Worm (Caenorhabditis elegans): Measurements from ENCODE around the gene zchc-1A.

ce11 chrX:5213565-5213964 is 39.4 kb downstream of the zchc-1A start:
- TF ChIP-seq ref-1 (GFP tag; conservative IDR thresholded peaks at IDR 0.05), result no peak
- TF ChIP-seq tab-1 (GFP tag; IDR thresholded peaks at IDR 0.05), result no peak
- TF ChIP-seq flt-1 (GFP tag; IDR thresholded peaks at IDR 0.05), result no peak
- TF ChIP-seq klf-2 (GFP tag; conservative IDR thresholded peaks at IDR 0.05), result no peak
- TF ChIP-seq med-1 (GFP tag; optimal IDR thresholded peaks at IDR 0.05; ENCODE audit: insufficient read depth), result no peak
- no peak for TF ChIP-seq ztf-23 (GFP tag; IDR thresholded peaks at IDR 0.05)
- no peak for TF ChIP-seq cog-1 (tag; optimal IDR thresholded peaks at IDR 0.05)
- TF ChIP-seq T22C8.4 (GFP tag; IDR thresholded peaks at IDR 0.05), result no peak
